Worm (Caenorhabditis elegans): ENCODE measurements around the gene flp-5.

flp-5 gene

DNA sequence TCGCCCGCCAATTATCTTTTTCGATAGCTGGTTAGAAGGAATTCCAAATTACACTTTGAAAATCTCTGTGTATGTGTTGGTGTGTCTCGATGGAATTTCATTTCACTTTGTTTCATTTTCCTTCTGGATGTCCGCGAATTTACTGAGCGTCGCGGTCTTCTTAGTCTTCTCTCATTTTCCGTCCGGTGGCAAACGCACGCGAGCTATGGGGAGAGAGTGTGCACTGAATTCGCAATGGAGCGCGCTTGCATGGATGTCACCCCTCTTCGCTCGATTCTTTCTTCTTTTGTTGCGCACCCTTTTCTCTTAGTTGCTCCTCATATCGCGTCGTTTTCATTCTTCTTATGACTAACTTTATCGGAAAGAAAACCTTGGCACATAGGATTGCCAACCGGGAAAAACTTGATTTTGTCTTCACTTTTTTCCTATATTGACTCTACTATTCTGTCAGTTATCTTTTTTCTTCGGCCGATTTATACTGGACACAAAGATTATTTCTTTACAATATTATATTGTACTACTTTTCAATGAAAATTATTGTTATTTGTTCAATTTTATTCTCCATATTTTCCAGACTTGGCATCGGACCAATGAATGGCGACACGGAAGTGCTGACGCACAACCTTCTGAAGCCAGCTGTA lies 23.8 kb downstream of the flp-5 start, which contains the start of gene dhhc-14 (continued):
- TF ChIP-seq arid-1 (GFP tag; conservative IDR thresholded peaks at IDR 0.05): no peak
- no peak for TF ChIP-seq ceh-32 (tag; optimal IDR thresholded peaks at IDR 0.05; ENCODE audit: poor library complexity)
- TF ChIP-seq nhr-76 (tag; optimal IDR thresholded peaks at IDR 0.05): no peak
- no peak for TF ChIP-seq ama-1 (optimal IDR thresholded peaks at IDR 0.05)

DNA sequence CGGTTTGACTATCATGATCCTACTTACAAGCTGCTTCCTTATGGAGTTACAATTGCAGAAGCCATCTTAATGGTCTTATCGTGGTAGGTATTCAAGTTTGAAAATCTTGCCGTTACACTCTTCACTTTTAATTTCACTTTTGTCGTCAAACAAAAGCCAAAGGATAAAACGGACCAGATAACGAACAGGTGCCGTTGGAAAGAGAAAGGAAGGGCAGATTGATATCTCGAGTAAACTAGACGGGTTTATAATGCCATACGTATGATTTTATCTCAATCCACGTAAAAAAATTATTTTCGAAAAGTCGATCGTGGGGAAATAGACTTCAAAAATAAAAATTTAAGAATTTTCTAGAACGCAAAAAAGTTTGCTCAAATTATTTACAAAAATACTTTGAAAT lies 26.0 kb downstream of the flp-5 start:
- TF ChIP-seq unc-62 (GFP tag; optimal IDR thresholded peaks at IDR 0.05 in 1 of 2) (peak in 1 of 2 experiments; percentile 87), unc-62 (tag; optimal IDR thresholded peaks at IDR 0.05) (no peak), fos-1 (tag; optimal IDR thresholded peaks at IDR 0.05) (no peak), lin-29 (GFP tag; IDR thresholded peaks at IDR 0.05) (no peak)

DNA sequence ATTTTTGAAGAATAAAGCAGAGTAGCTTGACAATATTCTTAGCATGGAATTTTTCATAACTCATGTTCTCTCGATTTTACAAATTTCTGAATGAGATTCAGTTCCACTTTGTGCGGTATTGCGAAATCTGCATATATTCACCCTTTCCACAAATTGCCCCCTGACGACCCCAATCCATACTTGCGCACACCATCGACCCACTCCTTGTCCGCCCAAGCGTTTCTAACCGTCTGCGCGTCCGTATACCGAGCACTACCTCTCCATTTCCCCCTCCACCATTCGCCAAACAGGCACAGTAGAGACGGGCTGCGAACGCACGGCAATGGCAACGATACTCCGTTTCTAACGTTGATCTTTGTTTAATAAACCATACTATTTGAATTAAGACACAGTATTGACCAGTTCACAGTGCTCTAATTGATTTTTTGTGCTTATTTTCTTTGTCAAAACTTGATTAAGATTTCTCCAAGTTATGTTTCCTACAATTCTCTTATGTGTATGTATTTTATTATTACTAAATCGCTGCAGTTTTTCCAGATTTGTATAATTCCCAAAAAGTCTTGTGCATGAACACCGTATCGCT lies 28.7 kb downstream of the flp-5 start, which contains the start of gene utx-1:
Gene utx-1 (plus strand): TSS at position 533 of the 583 bp plus-strand sequence.
- peak; percentile 30 for TF ChIP-seq hlh-30 (tag; optimal IDR thresholded peaks at IDR 0.05; ENCODE audit: insufficient read depth)
- peak; percentile 77 for TF ChIP-seq aha-1 (tag)
- no peak for TF ChIP-seq ceh-82 (tag; optimal IDR thresholded peaks at IDR 0.05)
- TF ChIP-seq lsy-2 (tag; optimal IDR thresholded peaks at IDR 0.05): peak in 1 of 2 experiments; percentile 10
- TF ChIP-seq T20F7.1 (GFP tag; optimal IDR thresholded peaks at IDR 0.05): peak; percentile 72
- 0 out of 2 replicates have a peak, but pooled peaks have one; percentile 8 for TF ChIP-seq egl-43 (GFP tag; IDR thresholded peaks at IDR 0.05)
- peak; percentile 7 for TF ChIP-seq hlh-11 (tag; optimal IDR thresholded peaks at IDR 0.05)
- TF ChIP-seq saeg-2 (GFP tag; IDR thresholded peaks at IDR 0.05): no peak
- peak in 1 of 2 experiments; percentile 21 for TF ChIP-seq hif-1 (tag; optimal IDR thresholded peaks at IDR 0.05)
- peak; percentile 55 for TF ChIP-seq rbr-2 (tag; optimal IDR thresholded peaks at IDR 0.05)
- peak; percentile 27 for TF ChIP-seq F37D6.2 (tag; optimal IDR thresholded peaks at IDR 0.05)
- TF ChIP-seq daf-16 (GFP tag; optimal IDR thresholded peaks at IDR 0.05): no peak
- peak; percentile 18 for TF ChIP-seq daf-16 (tag; optimal IDR thresholded peaks at IDR 0.05)
- no peak for TF ChIP-seq set-16 (GFP tag; IDR thresholded peaks at IDR 0.05)
- TF ChIP-seq mep-1 (tag; optimal IDR thresholded peaks at IDR 0.05): peak; percentile 31
- no peak for TF ChIP-seq dmd-6 (GFP tag; IDR thresholded peaks at IDR 0.05)
- TF ChIP-seq zip-11 (GFP tag; IDR thresholded peaks at IDR 0.05): no peak
- peak in 1 of 2 experiments; percentile 31 for TF ChIP-seq mdl-1 (tag; optimal IDR thresholded peaks at IDR 0.05)
- peak; percentile 69 for TF ChIP-seq mes-2 (tag; optimal IDR thresholded peaks at IDR 0.05; ENCODE audit: poor library complexity, severe bottlenecking)
- peak; percentile 18 for TF ChIP-seq nhr-6 (tag; optimal IDR thresholded peaks at IDR 0.05)
- TF ChIP-seq dmd-9 (GFP tag; IDR thresholded peaks at IDR 0.05): no peak
- TF ChIP-seq mxl-3 (GFP tag; optimal IDR thresholded peaks at IDR 0.05): peak; percentile 2
- peak; percentile 31 for TF ChIP-seq nhr-102 (tag; optimal IDR thresholded peaks at IDR 0.05)
- peak; percentile 17; the same call in 1 of the 2 replicates for TF ChIP-seq lin-29 (GFP tag; IDR thresholded peaks at IDR 0.05)
- TF ChIP-seq hmg-1.1 (GFP tag; IDR thresholded peaks at IDR 0.05): 0 out of 2 replicates have a peak, but pooled peaks have one; percentile 42
- peak; percentile 10 for TF ChIP-seq dve-1 (tag; optimal IDR thresholded peaks at IDR 0.05; ENCODE audit: insufficient read depth)

DNA sequence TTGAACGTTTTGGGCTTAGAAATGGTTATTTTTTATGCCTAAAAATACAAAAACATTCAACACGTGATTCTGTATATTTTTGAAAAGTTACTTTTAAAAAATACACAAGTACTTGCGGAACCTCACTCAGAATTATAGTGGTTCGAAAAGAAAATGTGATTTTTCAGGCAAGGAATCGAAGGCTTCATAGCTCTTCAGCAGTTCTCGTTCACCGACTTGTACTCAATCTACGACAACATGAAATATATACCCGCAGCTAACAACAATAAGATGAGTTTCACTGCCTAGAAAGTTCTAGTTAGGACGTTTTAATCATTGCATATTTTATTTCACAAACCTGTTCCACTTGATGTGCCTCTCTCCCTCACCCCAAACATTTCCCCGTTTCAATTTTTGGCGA lies 34.5 kb downstream of the flp-5 start:
- TF ChIP-seq nhr-10 (tag; optimal IDR thresholded peaks at IDR 0.05) (no peak), unc-62 (GFP tag; optimal IDR thresholded peaks at IDR 0.05 in 1 of 2) (peak in 1 of 2 experiments; percentile 90), unc-62 (tag; optimal IDR thresholded peaks at IDR 0.05) (no peak)
